Fruit fly (Drosophila melanogaster): ENCODE data around the gene Art6.

Art6 gene

dm6 chr3R:13983272-13984032 is 37.8 kb upstream of the Art6 start (continued):
- TF ChIP-seq lab (GFP tag; optimal IDR thresholded peaks at IDR 0.05) (peak; percentile 96), Med (GFP tag) (peak; percentile 98), CG16779 (GFP tag; IDR thresholded peaks at IDR 0.05) (peak; percentile 31; the same call in 1 of the 2 replicates), chm (GFP tag; IDR thresholded peaks at IDR 0.05) (peak; percentile 93), esg (GFP tag; conservative IDR thresholded peaks at IDR 0.05) (peak; percentile 90), Mad (GFP tag; optimal IDR thresholded peaks at IDR 0.05) (peak; percentile 68), zfh1 (GFP tag; IDR thresholded peaks at IDR 0.05) (peak; percentile 89), chif (GFP tag; optimal IDR thresholded peaks at IDR 0.05) (peak; percentile 89 to 95), dmrt11E (tag; optimal IDR thresholded peaks at IDR 0.05) (peak; percentile 87), CG16815 (GFP tag; optimal IDR thresholded peaks at IDR 0.05) (peak; percentile 91), en (GFP tag; optimal IDR thresholded peaks at IDR 0.05) (peak; percentile 91), onecut (GFP tag; IDR thresholded peaks at IDR 0.05) (peak; percentile 70; the same call in 1 of the 2 replicates), CG1602 (GFP tag; optimal IDR thresholded peaks at IDR 0.05) (peak; percentile 93), kay (GFP tag; optimal IDR thresholded peaks at IDR 0.05) (peak; percentile 91), pho (GFP tag; optimal IDR thresholded peaks at IDR 0.05) (peak; percentile 94), CG10147 (GFP tag; optimal IDR thresholded peaks at IDR 0.05) (peak; percentile 91), CG3995 (GFP tag; optimal IDR thresholded peaks at IDR 0.05) (peak; percentile 69), vnd (GFP tag; IDR thresholded peaks at IDR 0.05; ENCODE audit: partially characterized antibody) (no peak), CG4854 (GFP tag; optimal IDR thresholded peaks at IDR 0.05) (peak; percentile 82), CG6813 (GFP tag; optimal IDR thresholded peaks at IDR 0.05) (peak; percentile 87), CG13424 (tag; optimal IDR thresholded peaks at IDR 0.05) (peak; percentile 91), ERR (GFP tag; optimal IDR thresholded peaks at IDR 0.05) (peak; percentile 94), mam (GFP tag; optimal IDR thresholded peaks at IDR 0.05) (peak; percentile 96), CG12769 (tag; optimal IDR thresholded peaks at IDR 0.05) (peak; percentile 97), ham (GFP tag; IDR thresholded peaks at IDR 0.05) (no peak), Fer3 (tag; optimal IDR thresholded peaks at IDR 0.05) (peak; percentile 89), Usf (GFP tag; optimal IDR thresholded peaks at IDR 0.05) (peak; percentile 83), Camta (GFP tag; optimal IDR thresholded peaks at IDR 0.05) (peak; percentile 93), CG1233 (GFP tag; optimal IDR thresholded peaks at IDR 0.05) (peak; percentile 91), Ada2b (GFP tag; IDR thresholded peaks at IDR 0.05) (peak; percentile 91), run (tag; optimal IDR thresholded peaks at IDR 0.05) (peak; percentile 87), Atf3 (GFP tag; optimal IDR thresholded peaks at IDR 0.05) (peak; percentile 90), pb (GFP tag; optimal IDR thresholded peaks at IDR 0.05) (peak; percentile 89), ase (GFP tag; IDR thresholded peaks at IDR 0.05) (peak; percentile 78), Dek (tag; optimal IDR thresholded peaks at IDR 0.05) (peak; percentile 91), CG18619 (GFP tag; optimal IDR thresholded peaks at IDR 0.05) (peak; percentile 88), CG13123 (GFP tag; optimal IDR thresholded peaks at IDR 0.05) (peak; percentile 88), jing (GFP tag; optimal IDR thresholded peaks at IDR 0.05) (peak; percentile 86), CG12391 (tag; optimal IDR thresholded peaks at IDR 0.05) (peak; percentile 94), NC2β (GFP tag; optimal IDR thresholded peaks at IDR 0.05) (peak; percentile 93), zen (tag; optimal IDR thresholded peaks at IDR 0.05) (peak; percentile 82), Dip3 (GFP tag; optimal IDR thresholded peaks at IDR 0.05) (peak; percentile 91), Myb (GFP tag; optimal IDR thresholded peaks at IDR 0.05) (peak; percentile 88), insv (GFP tag; optimal IDR thresholded peaks at IDR 0.05) (peak; percentile 3 to 82), schlank (tag; optimal IDR thresholded peaks at IDR 0.05) (peak; percentile 90), CG1529 (GFP tag; optimal IDR thresholded peaks at IDR 0.05) (peak; percentile 85), seq (GFP tag; IDR thresholded peaks at IDR 0.05) (peak; percentile 77)
